Worm (Caenorhabditis elegans): ENCODE measurements around the gene F10G2.2.
A peak's percentile ranks its signal among the peaks of the same experiment; 100 is the strongest.

F10G2.2 gene

DNA sequence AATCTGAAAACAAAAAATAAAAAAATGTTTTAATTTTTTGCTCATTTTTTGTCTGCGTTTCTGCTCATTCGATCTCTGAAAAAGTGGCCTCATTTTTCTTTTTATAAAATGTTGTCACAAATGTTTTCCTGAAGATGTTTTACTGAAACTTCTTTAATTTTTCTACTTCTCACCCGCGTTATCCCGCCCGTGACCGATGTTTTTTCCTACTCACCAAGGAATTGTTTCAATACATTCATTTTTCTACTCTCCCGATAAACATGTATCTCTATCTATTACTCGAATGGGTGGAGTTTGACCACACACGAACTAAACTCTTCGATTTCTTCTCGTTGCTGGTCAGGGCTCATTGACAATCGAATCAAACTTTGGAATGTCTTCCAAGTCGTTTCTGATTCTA is at the start of gene F10G2.2:
Gene F10G2.2, plus strand, starts transcription at position 301 of the 400 bp plus-strand sequence.
- TF ChIP-seq sma-3 (GFP tag; optimal IDR thresholded peaks at IDR 0.05) (no peak), unc-55 (GFP tag; optimal IDR thresholded peaks at IDR 0.05) (no peak), fos-1 (tag; optimal IDR thresholded peaks at IDR 0.05) (no peak), Y55F3AM.14 (GFP tag; optimal IDR thresholded peaks at IDR 0.05) (no peak), lin-13 (GFP tag; optimal IDR thresholded peaks at IDR 0.05) (no peak), alr-1 (tag; optimal IDR thresholded peaks at IDR 0.05) (no peak), lin-39 (tag; optimal IDR thresholded peaks at IDR 0.05) (no peak)

DNA sequence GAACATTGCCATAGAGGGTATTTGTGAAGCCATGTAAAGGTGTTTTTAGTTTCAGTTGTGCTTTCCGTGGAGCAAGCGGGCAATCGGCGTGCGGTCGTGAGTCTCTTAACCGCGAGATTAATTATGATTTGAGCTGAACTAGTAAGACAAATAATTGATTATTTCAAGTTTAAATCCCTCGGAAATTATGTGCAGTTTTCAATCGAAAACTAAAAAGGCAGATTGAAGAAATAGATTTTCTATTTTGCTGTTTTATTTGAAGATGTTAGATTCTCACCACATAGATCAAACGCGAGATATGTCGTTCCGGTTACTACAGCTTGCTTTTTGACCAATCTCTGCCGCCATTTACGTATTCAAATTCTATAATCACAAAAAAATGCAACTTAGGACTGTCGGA is 48.9 kb upstream of the F10G2.2 start, which contains the start of gene C13A2.3:
Gene C13A2.3, plus strand, starts transcription at position 301 of the 400 bp plus-strand sequence.
- TF ChIP-seq nhr-11 (tag; optimal IDR thresholded peaks at IDR 0.05) (no peak), nhr-21 (tag; optimal IDR thresholded peaks at IDR 0.05) (no peak), egl-27 (tag; optimal IDR thresholded peaks at IDR 0.05) (no peak), blmp-1 (tag; optimal IDR thresholded peaks at IDR 0.05; ENCODE audit: insufficient read depth) (no peak), nhr-10 (tag; optimal IDR thresholded peaks at IDR 0.05) (no peak), nhr-6 (tag; optimal IDR thresholded peaks at IDR 0.05) (no peak), sem-4 (tag; optimal IDR thresholded peaks at IDR 0.05) (no peak), lin-13 (GFP tag; optimal IDR thresholded peaks at IDR 0.05) (no peak)

- TF ChIP-seq C34F6.9 (tag; optimal IDR thresholded peaks at IDR 0.05) (no peak), sma-3 (GFP tag; optimal IDR thresholded peaks at IDR 0.05) (no peak), mab-5 (tag; optimal IDR thresholded peaks at IDR 0.05) (no peak), nhr-23 (tag; optimal IDR thresholded peaks at IDR 0.05) (no peak), ceh-82 (tag; optimal IDR thresholded peaks at IDR 0.05) (no peak), blmp-1 (tag; optimal IDR thresholded peaks at IDR 0.05; ENCODE audit: insufficient read depth) (no peak), elt-1 (tag; optimal IDR thresholded peaks at IDR 0.05) (peak; percentile 6), egl-27 (tag; optimal IDR thresholded peaks at IDR 0.05) (no peak)
Measured at ce11 chrV:7288699-7289098, 42.3 kb upstream of the F10G2.2 start, which contains the start of gene C13A2.1. Gene C13A2.1, plus strand, starts transcription at chrV:7288999.

ce11 chrV:7295270-7295669 is 35.7 kb upstream of the F10G2.2 start, which contains the start of gene F07G11.4:
Gene F07G11.4, minus strand, starts transcription at chrV:7295370.
- TF ChIP-seq ceh-16 (tag; optimal IDR thresholded peaks at IDR 0.05) (no peak), sem-4 (tag; optimal IDR thresholded peaks at IDR 0.05) (no peak), mab-5 (tag; optimal IDR thresholded peaks at IDR 0.05) (no peak), nhr-77 (tag; optimal IDR thresholded peaks at IDR 0.05) (no peak), elt-3 (tag; optimal IDR thresholded peaks at IDR 0.05) (no peak), F13H6.1 (tag; optimal IDR thresholded peaks at IDR 0.05) (no peak), mdl-1 (tag; optimal IDR thresholded peaks at IDR 0.05) (no peak), dmd-4 (tag; optimal IDR thresholded peaks at IDR 0.05) (no peak), aly-2 (tag; optimal IDR thresholded peaks at IDR 0.05) (no peak), lin-39 (tag; optimal IDR thresholded peaks at IDR 0.05) (no peak), nhr-6 (tag; optimal IDR thresholded peaks at IDR 0.05) (no peak), zag-1 (tag; optimal IDR thresholded peaks at IDR 0.05) (no peak), nhr-12 (tag; optimal IDR thresholded peaks at IDR 0.05) (no peak), unc-39 (tag; optimal IDR thresholded peaks at IDR 0.05) (no peak), nhr-23 (tag; optimal IDR thresholded peaks at IDR 0.05) (no peak)

- TF ChIP-seq C34F6.9 (tag; optimal IDR thresholded peaks at IDR 0.05) (no peak), sma-3 (GFP tag; optimal IDR thresholded peaks at IDR 0.05) (no peak), nhr-11 (tag; optimal IDR thresholded peaks at IDR 0.05) (no peak), F13H6.1 (tag; optimal IDR thresholded peaks at IDR 0.05) (no peak), R02D3.7 (tag; optimal IDR thresholded peaks at IDR 0.05) (no peak), sma-9 (GFP tag; optimal IDR thresholded peaks at IDR 0.05) (no peak), sma-9 (tag; optimal IDR thresholded peaks at IDR 0.05) (no peak), nhr-25 (tag; optimal IDR thresholded peaks at IDR 0.05) (no peak), snpc-4 (tag; optimal IDR thresholded peaks at IDR 0.05) (no peak), dmd-4 (tag; optimal IDR thresholded peaks at IDR 0.05) (no peak), ama-1 (optimal IDR thresholded peaks at IDR 0.05) (no peak), ZK546.5 (tag; optimal IDR thresholded peaks at IDR 0.05) (no peak), elt-3 (tag; optimal IDR thresholded peaks at IDR 0.05) (no peak), ceh-82 (tag; optimal IDR thresholded peaks at IDR 0.05) (no peak), nhr-77 (tag; optimal IDR thresholded peaks at IDR 0.05) (no peak), skn-1 (tag; optimal IDR thresholded peaks at IDR 0.05) (no peak)
Measured at ce11 chrV:7297263-7297662, 33.7 kb upstream of the F10G2.2 start, which contains the start of gene srj-32. Gene srj-32, minus strand, starts transcription at chrV:7297363.
